Worm (Caenorhabditis elegans) whole organism, L2 larva: ENCODE data around the gene K01A6.5.
A peak's percentile ranks its signal among the peaks of the same experiment; 100 is the strongest.

ENCODE experiments used
- C34F6.9 ChIP-seq: fragments of 150-350 bp; optimal IDR thresholded peaks from 2 replicates; lab custom pipeline; 2014; ENCODE audit warnings: missing biosample characterization, missing genetic modification characterization
- F13H6.1 ChIP-seq: sonication (generic microtip); optimal IDR thresholded peaks from 2 replicates; lab custom pipeline; 2016; ENCODE audit warnings: missing genetic modification characterization, missing compliant biosample characterization
- R02D3.7 ChIP-seq: fragments of 150-350 bp; optimal IDR thresholded peaks from 2 replicates; lab custom pipeline; 2014; ENCODE audit warnings: missing biosample characterization, missing genetic modification characterization
- Y55F3AM.14 ChIP-seq: fragments of 200-800 bp; sonication (Bioruptor generic); optimal IDR thresholded peaks from 2 replicates; lab custom pipeline; 2018; ENCODE audit warnings: mild to moderate bottlenecking, missing genetic modification characterization, missing compliant biosample characterization
- ZK546.5 ChIP-seq: sonication (generic microtip); optimal IDR thresholded peaks from 2 replicates; lab custom pipeline; 2017; ENCODE audit warnings: missing biosample characterization, missing genetic modification characterization
- alr-1 ChIP-seq: fragments of 150-350 bp; optimal IDR thresholded peaks from 2 replicates; lab custom pipeline; 2014; ENCODE audit warnings: missing biosample characterization, missing genetic modification characterization
- blmp-1 ChIP-seq: sonication (generic microtip); optimal IDR thresholded peaks from 2 replicates; lab custom pipeline; 2017; ENCODE audit warnings: missing genetic modification characterization, mild to moderate bottlenecking, missing compliant biosample characterization, antibody characterized with exemption, moderate library complexity; ENCODE audit not compliant: insufficient read depth
- ceh-16 ChIP-seq: fragments of 150-350 bp; optimal IDR thresholded peaks from 2 replicates; lab custom pipeline; 2014; ENCODE audit warnings: missing biosample characterization, missing genetic modification characterization
- crh-2 ChIP-seq: sonication (generic microtip); optimal IDR thresholded peaks from 2 replicates; lab custom pipeline; 2017; ENCODE audit warnings: missing biosample characterization, missing genetic modification characterization
- dmd-4 ChIP-seq: sonication (generic microtip); optimal IDR thresholded peaks from 2 replicates; lab custom pipeline; 2017; ENCODE audit warnings: missing biosample characterization, missing genetic modification characterization
- egl-27 ChIP-seq: sonication (generic microtip); optimal IDR thresholded peaks from 3 replicates; lab custom pipeline; 2017; ENCODE audit warnings: missing biosample characterization, missing genetic modification reagents, missing genetic modification characterization
- lin-11 ChIP-seq: fragments of 150-350 bp; sonication (generic microtip); optimal IDR thresholded peaks from 2 replicates; lab custom pipeline; 2014; ENCODE audit warnings: missing biosample characterization, missing genetic modification characterization, inconsistent platforms, mixed read lengths
- lin-13 ChIP-seq: fragments of 150-350 bp; optimal IDR thresholded peaks from 2 replicates; lab custom pipeline; 2014; ENCODE audit warnings: missing biosample characterization, missing genetic modification reagents, missing genetic modification characterization
- lsy-2 ChIP-seq, 2 experiments: fragments of 150-350 bp in 1 of 2; sonication (generic microtip) in 1 of 2; optimal IDR thresholded peaks; 2 replicates each; lab custom pipeline; 2014 to 2017; ENCODE audit warnings: missing biosample characterization in 2 of 2, missing genetic modification characterization in 2 of 2
- mab-5 ChIP-seq: fragments of 150-350 bp; optimal IDR thresholded peaks from 2 replicates; lab custom pipeline; 2014; ENCODE audit warnings: missing biosample characterization, missing genetic modification characterization
- nhr-10 ChIP-seq: sonication (generic microtip); optimal IDR thresholded peaks from 2 replicates; lab custom pipeline; 2017; ENCODE audit warnings: missing biosample characterization, missing genetic modification characterization
- nhr-129 ChIP-seq: fragments of 150-350 bp; optimal IDR thresholded peaks from 2 replicates; lab custom pipeline; 2014; ENCODE audit warnings: missing biosample characterization, missing genetic modification characterization
- nhr-21 ChIP-seq: fragments of 150-350 bp; optimal IDR thresholded peaks from 2 replicates; lab custom pipeline; 2014; ENCODE audit warnings: missing biosample characterization, missing genetic modification characterization
- nhr-25 ChIP-seq: fragments of 150-350 bp; sonication (generic microtip); optimal IDR thresholded peaks from 3 replicates; lab custom pipeline; 2014; ENCODE audit warnings: missing biosample characterization, missing genetic modification characterization
- nhr-6 ChIP-seq: fragments of 150-350 bp; optimal IDR thresholded peaks from 2 replicates; lab custom pipeline; 2014; ENCODE audit warnings: missing biosample characterization, missing genetic modification characterization
- nhr-77 ChIP-seq: fragments of 150-350 bp; optimal IDR thresholded peaks from 2 replicates; lab custom pipeline; 2014; ENCODE audit warnings: missing biosample characterization, missing genetic modification characterization
- peb-1 ChIP-seq: fragments of 150-350 bp; optimal IDR thresholded peaks from 2 replicates; lab custom pipeline; 2014; ENCODE audit warnings: missing biosample characterization, missing genetic modification characterization
- sem-4 ChIP-seq: fragments of 150-350 bp; optimal IDR thresholded peaks from 2 replicates; lab custom pipeline; 2014; ENCODE audit warnings: missing biosample characterization, missing genetic modification reagents, missing genetic modification characterization
- skn-1 ChIP-seq: sonication (generic microtip); optimal IDR thresholded peaks from 2 replicates; lab custom pipeline; 2017; ENCODE audit warnings: missing biosample characterization, missing genetic modification characterization
- sma-9 ChIP-seq, 2 experiments: fragments of 150-350 bp in 1 of 2; sonication (generic microtip) in 1 of 2; optimal IDR thresholded peaks; 2 replicates each; lab custom pipeline; 2014 to 2016; ENCODE audit warnings: missing genetic modification characterization in 2 of 2, mild to moderate bottlenecking in 1 of 2, missing biosample characterization in 1 of 2, missing compliant biosample characterization in 1 of 2, missing genetic modification reagents in 1 of 2, moderate library complexity in 1 of 2
- snpc-4 ChIP-seq: fragments of 150-350 bp; optimal IDR thresholded peaks from 2 replicates; lab custom pipeline; 2014; ENCODE audit warnings: missing biosample characterization, missing genetic modification characterization
- unc-55 ChIP-seq: fragments of 150-350 bp; sonication (generic microtip); optimal IDR thresholded peaks from 3 replicates; lab custom pipeline; 2014; ENCODE audit warnings: missing biosample characterization, missing genetic modification reagents, missing genetic modification characterization
- unc-62 ChIP-seq: fragments of 150-350 bp; optimal IDR thresholded peaks from 2 replicates; lab custom pipeline; 2014; ENCODE audit warnings: missing biosample characterization, missing genetic modification reagents, missing genetic modification characterization
- zag-1 ChIP-seq: fragments of 150-350 bp; optimal IDR thresholded peaks from 2 replicates; lab custom pipeline; 2014; ENCODE audit warnings: missing biosample characterization, missing genetic modification characterization
- ztf-1 ChIP-seq: fragments of 200-800 bp; sonication (Bioruptor generic); conservative IDR thresholded peaks from 2 replicates; pipeline ENCODE4 v1.3.6; 2022; ENCODE audit warnings: missing genetic modification characterization, missing compliant biosample characterization
- ztf-11 ChIP-seq: sonication (generic microtip); optimal IDR thresholded peaks from 2 replicates; lab custom pipeline; 2017; ENCODE audit warnings: missing biosample characterization, missing genetic modification characterization
- ztf-4 ChIP-seq: fragments of 150-350 bp; optimal IDR thresholded peaks from 2 replicates; lab custom pipeline; 2014; ENCODE audit warnings: missing biosample characterization, missing genetic modification characterization

K01A6.5 gene

DNA sequence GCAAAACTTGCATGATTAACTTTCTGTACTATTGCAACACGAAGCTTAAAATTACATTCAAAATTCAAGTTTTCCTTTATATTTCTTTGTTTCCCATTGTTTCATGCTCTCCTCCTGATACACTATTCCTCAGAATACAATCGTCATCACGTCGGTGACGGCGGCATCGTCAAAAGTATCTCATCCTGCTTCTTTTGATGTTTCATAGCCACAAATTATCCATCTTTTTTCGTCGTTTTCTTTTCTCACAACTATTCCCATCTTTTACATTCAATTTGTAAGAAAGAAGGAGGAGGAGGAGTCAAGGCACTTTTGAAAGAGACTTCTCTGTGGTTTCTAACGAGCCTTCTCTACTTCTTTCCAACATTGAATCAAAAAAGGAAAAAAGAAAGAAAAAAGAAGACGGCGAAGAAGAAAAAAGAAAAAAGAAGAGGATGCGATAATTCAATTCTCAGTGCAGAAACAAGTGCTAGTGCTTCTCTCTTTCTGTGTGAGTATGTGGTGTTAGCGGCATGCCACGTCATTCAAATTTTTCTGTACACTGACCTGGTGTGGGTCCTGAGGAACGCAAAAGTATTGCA lies 46.0 kb downstream of the K01A6.5 start:
- TF ChIP-seq unc-55 (peak; percentile 78), F13H6.1 (no peak), alr-1 (tag; lab: Kevin White, UChicago) (no peak), lsy-2 (tag; optimal IDR thresholded peaks at IDR 0.05; lab: Kevin White, UChicago) (peak in 1 of 2 experiments; percentile 31), nhr-10 (no peak), sem-4 (peak; percentile 23), C34F6.9 (tag; lab: Kevin White, UChicago) (peak; percentile 54), ceh-16 (no peak), nhr-129 (tag; lab: Kevin White, UChicago) (no peak), egl-27 (tag; lab: Kevin White, UChicago) (peak; percentile 26), crh-2 (tag; lab: Kevin White, UChicago) (peak; percentile 69), nhr-21 (tag; lab: Kevin White, UChicago) (no peak)

DNA sequence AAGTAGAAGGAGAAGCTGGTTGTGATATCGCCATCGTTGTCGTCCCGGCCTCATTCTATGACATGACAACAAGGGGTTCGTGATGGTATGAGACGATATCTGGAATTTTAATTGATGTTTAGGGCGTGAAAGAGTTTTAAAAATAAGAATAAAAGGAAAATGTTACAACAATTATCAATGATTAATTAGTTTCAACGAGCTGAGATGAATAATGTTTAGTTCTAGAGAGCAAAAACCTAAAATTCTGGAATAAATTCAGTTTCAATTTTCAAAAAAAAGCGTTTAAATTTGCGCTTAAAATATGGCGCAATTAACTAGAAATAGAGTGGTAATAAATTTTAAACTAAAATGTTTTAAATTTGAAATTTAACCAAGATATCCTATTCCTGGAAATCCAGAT lies 50.0 kb downstream of the K01A6.5 start, which contains the start of gene H01G02.3:
Gene H01G02.3 (minus strand): TSS at position 101 of the 400 bp plus-strand sequence.
- TF ChIP-seq ztf-1 (GFP tag; lab: Robert Waterston, UW) (no peak), sma-9 (GFP tag; optimal IDR thresholded peaks at IDR 0.05; lab: Kevin White, UChicago) (no peak), sma-9 (tag; optimal IDR thresholded peaks at IDR 0.05; lab: Kevin White, UChicago) (no peak), unc-62 (GFP tag; lab: Kevin White, UChicago) (no peak), mab-5 (tag; lab: Kevin White, UChicago) (no peak), ztf-4 (tag; lab: Kevin White, UChicago) (no peak), R02D3.7 (tag; lab: Kevin White, UChicago) (no peak), ztf-11 (no peak), zag-1 (tag; lab: Kevin White, UChicago) (no peak), skn-1 (tag; lab: Kevin White, UChicago) (no peak), ZK546.5 (tag; lab: Kevin White, UChicago) (no peak), Y55F3AM.14 (GFP tag; lab: Kevin White, UChicago) (no peak), lin-11 (no peak), lin-13 (no peak)

- TF ChIP-seq nhr-77, result no peak
- TF ChIP-seq nhr-6 (tag; lab: Kevin White, UChicago), result no peak
- no peak for TF ChIP-seq dmd-4 (tag; lab: Kevin White, UChicago)
- TF ChIP-seq snpc-4 (tag; lab: Kevin White, UChicago), result no peak
- TF ChIP-seq nhr-21 (tag; lab: Kevin White, UChicago), result no peak
- no peak for TF ChIP-seq ZK546.5 (tag; lab: Kevin White, UChicago)
- no peak for TF ChIP-seq egl-27 (tag; lab: Kevin White, UChicago)
- TF ChIP-seq nhr-25 (tag; lab: Kevin White, UChicago), result no peak
- TF ChIP-seq blmp-1 (tag; lab: Kevin White, UChicago), result no peak
- peak; percentile 26 for TF ChIP-seq unc-55
- TF ChIP-seq zag-1 (tag; lab: Kevin White, UChicago), result peak; percentile 18
- no peak for TF ChIP-seq Y55F3AM.14 (GFP tag; lab: Kevin White, UChicago)
- no peak for TF ChIP-seq mab-5 (tag; lab: Kevin White, UChicago)
- TF ChIP-seq peb-1, result no peak
- TF ChIP-seq, all 48 proteins: peak for 2
Observed at ce11 chrIV:11793170-11793569, 50.7 kb downstream of the K01A6.5 start.
